Worm (Caenorhabditis elegans) whole organism, mixed stage, embryonic: ENCODE data around the gene frpr-10.

Experiments used
- blmp-1 ChIP-seq: fragments of 150-350 bp; optimal IDR thresholded peaks from 2 replicates; lab custom pipeline; 2014; ENCODE audit warnings: missing biosample characterization, missing genetic modification characterization
- ceh-39 ChIP-seq: fragments of 150-350 bp; optimal IDR thresholded peaks from 2 replicates; lab custom pipeline; 2014; ENCODE audit warnings: missing biosample characterization, missing genetic modification characterization
- ceh-43 ChIP-seq: fragments of 200-800 bp; sonication (Bioruptor generic); optimal IDR thresholded peaks from 2 replicates; lab custom pipeline; 2018; ENCODE audit warnings: mild to moderate bottlenecking, missing genetic modification characterization, moderate library complexity, missing compliant biosample characterization
- ceh-83 ChIP-seq: fragments of 200-800 bp; sonication (Bioruptor generic); optimal IDR thresholded peaks from 2 replicates; lab custom pipeline; 2018; ENCODE audit warnings: mild to moderate bottlenecking, missing genetic modification characterization, missing compliant biosample characterization
- ces-1 ChIP-seq: fragments of 150-350 bp; optimal IDR thresholded peaks from 2 replicates; lab custom pipeline; 2014; ENCODE audit warnings: missing biosample characterization, missing genetic modification reagents, missing genetic modification characterization
- cnd-1 ChIP-seq: fragments of 200-800 bp; sonication (Bioruptor generic); optimal IDR thresholded peaks from 2 replicates; lab custom pipeline; 2018; ENCODE audit warnings: mild to moderate bottlenecking, missing genetic modification characterization, missing compliant biosample characterization
- elt-3 ChIP-seq: fragments of 150-350 bp; optimal IDR thresholded peaks from 2 replicates; lab custom pipeline; 2014; ENCODE audit warnings: missing biosample characterization, missing genetic modification characterization
- flh-1 ChIP-seq: fragments of 200-800 bp; sonication (Bioruptor generic); optimal IDR thresholded peaks from 2 replicates; lab custom pipeline; 2018; ENCODE audit warnings: mild to moderate bottlenecking, missing genetic modification characterization, moderate library complexity, missing compliant biosample characterization
- ham-2 ChIP-seq: fragments of 200-800 bp; sonication (Bioruptor generic); optimal IDR thresholded peaks from 2 replicates; lab custom pipeline; 2018; ENCODE audit warnings: mild to moderate bottlenecking, missing genetic modification characterization, missing compliant biosample characterization
- hlh-1 ChIP-seq: fragments of 150-350 bp; optimal IDR thresholded peaks from 2 replicates; lab custom pipeline; 2014; ENCODE audit warnings: missing biosample characterization, missing genetic modification reagents, missing genetic modification characterization
- lin-13 ChIP-seq: fragments of 150-350 bp; optimal IDR thresholded peaks from 2 replicates; lab custom pipeline; 2014; ENCODE audit warnings: missing biosample characterization, missing genetic modification characterization
- lin-32 ChIP-seq: fragments of 200-800 bp; sonication (Bioruptor generic); optimal IDR thresholded peaks from 2 replicates; lab custom pipeline; 2018; ENCODE audit warnings: mild to moderate bottlenecking, missing genetic modification characterization, missing compliant biosample characterization
- lsy-2 ChIP-seq: fragments of 150-350 bp; optimal IDR thresholded peaks from 2 replicates; lab custom pipeline; 2014; ENCODE audit warnings: missing biosample characterization, missing genetic modification characterization
- mab-5 ChIP-seq: fragments of 150-350 bp; optimal IDR thresholded peaks from 2 replicates; lab custom pipeline; 2014; ENCODE audit warnings: missing biosample characterization, missing genetic modification characterization
- mep-1 ChIP-seq: fragments of 150-350 bp; optimal IDR thresholded peaks from 2 replicates; lab custom pipeline; 2017; ENCODE audit warnings: missing biosample characterization, missing genetic modification reagents, missing genetic modification characterization, inconsistent platforms
- mls-2 ChIP-seq: sonication (generic microtip); optimal IDR thresholded peaks from 2 replicates; lab custom pipeline; 2016; ENCODE audit warnings: mild to moderate bottlenecking, missing genetic modification characterization, moderate library complexity, missing compliant biosample characterization
- nhr-12 ChIP-seq: fragments of 150-350 bp; optimal IDR thresholded peaks from 2 replicates; lab custom pipeline; 2014; ENCODE audit warnings: missing biosample characterization, missing genetic modification characterization
- nhr-2 ChIP-seq: fragments of 150-350 bp; optimal IDR thresholded peaks from 2 replicates; lab custom pipeline; 2014; ENCODE audit warnings: missing biosample characterization, missing genetic modification characterization
- nhr-28 ChIP-seq: fragments of 150-350 bp; optimal IDR thresholded peaks from 2 replicates; lab custom pipeline; 2014; ENCODE audit warnings: missing biosample characterization, missing genetic modification characterization
- nhr-76 ChIP-seq: sonication (generic microtip); optimal IDR thresholded peaks from 2 replicates; lab custom pipeline; 2017; ENCODE audit warnings: missing biosample characterization, missing genetic modification characterization
- sem-2 ChIP-seq: fragments of 200-800 bp; sonication (Bioruptor generic); optimal IDR thresholded peaks from 2 replicates; lab custom pipeline; 2018; ENCODE audit warnings: mild to moderate bottlenecking, missing genetic modification characterization, missing compliant biosample characterization
- snpc-4 ChIP-seq: fragments of 150-350 bp; optimal IDR thresholded peaks from 2 replicates; lab custom pipeline; 2014; ENCODE audit warnings: missing biosample characterization, missing genetic modification characterization
- unc-120 ChIP-seq: sonication (generic microtip); optimal IDR thresholded peaks from 2 replicates; lab custom pipeline; 2017; ENCODE audit warnings: missing genetic modification characterization, missing compliant biosample characterization; ENCODE audit not compliant: poor library complexity, severe bottlenecking
- unc-39 ChIP-seq: fragments of 150-350 bp; optimal IDR thresholded peaks from 2 replicates; lab custom pipeline; 2014; ENCODE audit warnings: missing biosample characterization, missing genetic modification characterization
- unc-62 ChIP-seq: fragments of 150-350 bp; optimal IDR thresholded peaks from 2 replicates; lab custom pipeline; 2014; ENCODE audit warnings: missing biosample characterization, missing genetic modification reagents, missing genetic modification characterization
- zip-8 ChIP-seq: fragments of 150-350 bp; optimal IDR thresholded peaks from 2 replicates; lab custom pipeline; 2014; ENCODE audit warnings: missing biosample characterization, missing genetic modification characterization

The frpr-10 gene

ce11 chrIV:8006161-8006560 is 48.6 kb downstream of the frpr-10 start:
- TF ChIP-seq snpc-4 (tag; lab: Kevin White, UChicago) (no peak), nhr-12 (tag; lab: Kevin White, UChicago) (no peak), unc-120 (tag; lab: Kevin White, UChicago) (no peak), hlh-1 (tag; lab: Kevin White, UChicago) (no peak), nhr-2 (tag; lab: Kevin White, UChicago) (peak; percentile 68), zip-8 (tag; lab: Kevin White, UChicago) (peak; percentile 51), ceh-83 (GFP tag; lab: Kevin White, UChicago) (no peak), mab-5 (tag; lab: Kevin White, UChicago) (no peak)

- TF ChIP-seq ces-1 (no peak), lin-32 (GFP tag; lab: Kevin White, UChicago) (no peak), ceh-83 (GFP tag; lab: Kevin White, UChicago) (no peak), ham-2 (GFP tag; lab: Kevin White, UChicago) (no peak)
- TF ChIP-seq, all 35 proteins: peak for 0
These were observed 49.9 kb downstream of the frpr-10 start for ce11 chrIV:8007549-8007948.

ce11 chrIV:8008137-8008536 is 50.5 kb downstream of the frpr-10 start:
- TF ChIP-seq mls-2 (tag; lab: Kevin White, UChicago) (peak; percentile 0), nhr-76 (tag; lab: Kevin White, UChicago) (no peak), nhr-28 (tag; lab: Kevin White, UChicago) (no peak), ces-1 (no peak), ham-2 (GFP tag; lab: Kevin White, UChicago) (peak; percentile 63), flh-1 (GFP tag; lab: Kevin White, UChicago) (no peak), cnd-1 (tag; lab: Kevin White, UChicago) (peak; percentile 17), nhr-2 (tag; lab: Kevin White, UChicago) (peak; percentile 98)

ce11 chrIV:8009374-8009773 is 51.8 kb downstream of the frpr-10 start:
- TF ChIP-seq blmp-1 (tag; lab: Kevin White, UChicago): peak; percentile 62
- TF ChIP-seq nhr-76 (tag; lab: Kevin White, UChicago): no peak
- TF ChIP-seq ham-2 (GFP tag; lab: Kevin White, UChicago): peak; percentile 47
- peak; percentile 10 for TF ChIP-seq mls-2 (tag; lab: Kevin White, UChicago)
- TF ChIP-seq, all 35 proteins: peak for 3

ce11 chrIV:8010521-8010920 is 52.9 kb downstream of the frpr-10 start:
- TF ChIP-seq nhr-2 (tag; lab: Kevin White, UChicago): no peak
- TF ChIP-seq lsy-2 (tag; lab: Kevin White, UChicago): peak; percentile 5

ce11 chrIV:8012330-8012729 is 54.7 kb downstream of the frpr-10 start, which contains the start of gene Y42H9B.3:
Gene Y42H9B.3 (minus strand): TSS chrIV:8012430.
- TF ChIP-seq nhr-2 (tag; lab: Kevin White, UChicago) (peak; percentile 59), nhr-28 (tag; lab: Kevin White, UChicago) (no peak), lsy-2 (tag; lab: Kevin White, UChicago) (no peak)

ce11 chrIV:8013849-8014248 is 56.2 kb downstream of the frpr-10 start, which contains the start of gene C26B2.8:
Gene C26B2.8 (plus strand): TSS chrIV:8014149.
- no peak for TF ChIP-seq zip-8 (tag; lab: Kevin White, UChicago)
- TF ChIP-seq elt-3 (tag; lab: Kevin White, UChicago): no peak
- TF ChIP-seq ham-2 (GFP tag; lab: Kevin White, UChicago): no peak
- no peak for TF ChIP-seq mep-1 (tag; lab: Kevin White, UChicago)
- no peak for TF ChIP-seq unc-62 (GFP tag; lab: Kevin White, UChicago)
- no peak for TF ChIP-seq nhr-76 (tag; lab: Kevin White, UChicago)
- no peak for TF ChIP-seq lin-13 (tag; lab: Kevin White, UChicago)
- TF ChIP-seq unc-120 (tag; lab: Kevin White, UChicago): no peak
- no peak for TF ChIP-seq ceh-39
- no peak for TF ChIP-seq cnd-1 (tag; lab: Kevin White, UChicago)
- no peak for TF ChIP-seq lsy-2 (tag; lab: Kevin White, UChicago)
- TF ChIP-seq unc-39: no peak
- TF ChIP-seq ceh-43 (GFP tag; lab: Kevin White, UChicago): no peak
- no peak for TF ChIP-seq mls-2 (tag; lab: Kevin White, UChicago)
- TF ChIP-seq sem-2: no peak
- no peak for TF ChIP-seq nhr-12 (tag; lab: Kevin White, UChicago)
- no peak for TF ChIP-seq mab-5 (tag; lab: Kevin White, UChicago)
- TF ChIP-seq nhr-2 (tag; lab: Kevin White, UChicago): no peak
- TF ChIP-seq flh-1 (GFP tag; lab: Kevin White, UChicago): no peak
